Worm (Caenorhabditis elegans): ENCODE results near the gene W01B6.5.

Gene W01B6.5

ce11 chrIV:10072527-10072926, 3.5 kb upstream of the W01B6.5 start, which contains the start of gene W01B6.3:
W01B6.3 (minus strand) TSS chrIV:10072627.
- TF ChIP-seq klf-2 (GFP tag; conservative IDR thresholded peaks at IDR 0.05) (no peak), med-1 (GFP tag; optimal IDR thresholded peaks at IDR 0.05; ENCODE audit: insufficient read depth) (no peak), cog-1 (tag; optimal IDR thresholded peaks at IDR 0.05) (no peak), tab-1 (GFP tag; IDR thresholded peaks at IDR 0.05) (no peak), ztf-29 (GFP tag; IDR thresholded peaks at IDR 0.05) (no peak), ref-1 (GFP tag; conservative IDR thresholded peaks at IDR 0.05) (no peak), flt-1 (GFP tag; IDR thresholded peaks at IDR 0.05) (no peak), ztf-23 (GFP tag; IDR thresholded peaks at IDR 0.05) (no peak), T22C8.4 (GFP tag; IDR thresholded peaks at IDR 0.05) (no peak)

- TF ChIP-seq ztf-29 (GFP tag; IDR thresholded peaks at IDR 0.05): no peak
- TF ChIP-seq ref-1 (GFP tag; conservative IDR thresholded peaks at IDR 0.05): no peak
- TF ChIP-seq ztf-23 (GFP tag; IDR thresholded peaks at IDR 0.05): no peak
- TF ChIP-seq klf-2 (GFP tag; conservative IDR thresholded peaks at IDR 0.05): no peak
- no peak for TF ChIP-seq cog-1 (tag; optimal IDR thresholded peaks at IDR 0.05)
- TF ChIP-seq med-1 (GFP tag; optimal IDR thresholded peaks at IDR 0.05; ENCODE audit: insufficient read depth): no peak
- no peak for TF ChIP-seq tab-1 (GFP tag; IDR thresholded peaks at IDR 0.05)
- TF ChIP-seq flt-1 (GFP tag; IDR thresholded peaks at IDR 0.05): no peak
- no peak for TF ChIP-seq T22C8.4 (GFP tag; IDR thresholded peaks at IDR 0.05)
Observed at ce11 chrIV:10075034-10075510, 927 bp upstream of the W01B6.5 start, which contains the start of the genes ttbk-4 and W01B6.4. ttbk-4 (minus strand) TSS chrIV:10075134. W01B6.4 (plus strand) TSS chrIV:10075460.

- TF ChIP-seq T22C8.4 (GFP tag; IDR thresholded peaks at IDR 0.05) (no peak), ref-1 (GFP tag; conservative IDR thresholded peaks at IDR 0.05) (no peak), med-1 (GFP tag; optimal IDR thresholded peaks at IDR 0.05; ENCODE audit: insufficient read depth) (no peak), cog-1 (tag; optimal IDR thresholded peaks at IDR 0.05) (no peak), tab-1 (GFP tag; IDR thresholded peaks at IDR 0.05) (no peak), flt-1 (GFP tag; IDR thresholded peaks at IDR 0.05) (no peak), klf-2 (GFP tag; conservative IDR thresholded peaks at IDR 0.05) (no peak), ztf-29 (GFP tag; IDR thresholded peaks at IDR 0.05) (no peak), ztf-23 (GFP tag; IDR thresholded peaks at IDR 0.05) (no peak)
Observed at ce11 chrIV:10078003-10078402, 2.0 kb downstream of the W01B6.5 start.

ce11 chrIV:10080816-10081215, 4.8 kb downstream of the W01B6.5 start, which contains the start of gene W01B6.6:
W01B6.6 (plus strand) TSS chrIV:10081116.
- TF ChIP-seq klf-2 (GFP tag; conservative IDR thresholded peaks at IDR 0.05) (no peak), med-1 (GFP tag; optimal IDR thresholded peaks at IDR 0.05; ENCODE audit: insufficient read depth) (no peak), ztf-29 (GFP tag; IDR thresholded peaks at IDR 0.05) (no peak), tab-1 (GFP tag; IDR thresholded peaks at IDR 0.05) (no peak), flt-1 (GFP tag; IDR thresholded peaks at IDR 0.05) (no peak), cog-1 (tag; optimal IDR thresholded peaks at IDR 0.05) (no peak), ref-1 (GFP tag; conservative IDR thresholded peaks at IDR 0.05) (no peak), ztf-23 (GFP tag; IDR thresholded peaks at IDR 0.05) (no peak), T22C8.4 (GFP tag; IDR thresholded peaks at IDR 0.05) (no peak)

- TF ChIP-seq flt-1 (GFP tag; IDR thresholded peaks at IDR 0.05) (no peak), klf-2 (GFP tag; conservative IDR thresholded peaks at IDR 0.05) (no peak), med-1 (GFP tag; optimal IDR thresholded peaks at IDR 0.05; ENCODE audit: insufficient read depth) (no peak), ztf-29 (GFP tag; IDR thresholded peaks at IDR 0.05) (no peak), ref-1 (GFP tag; conservative IDR thresholded peaks at IDR 0.05) (no peak), cog-1 (tag; optimal IDR thresholded peaks at IDR 0.05) (no peak), tab-1 (GFP tag; IDR thresholded peaks at IDR 0.05) (no peak), ztf-23 (GFP tag; IDR thresholded peaks at IDR 0.05) (no peak), T22C8.4 (GFP tag; IDR thresholded peaks at IDR 0.05) (no peak)
Observed at ce11 chrIV:10084323-10084959, 8.4 kb downstream of the W01B6.5 start, which contains the start of gene W01B6.8. W01B6.8 (minus strand) TSS chrIV:10084373.

- TF ChIP-seq flt-1 (GFP tag; IDR thresholded peaks at IDR 0.05): peak; percentile 61; the same call in 1 of the 2 replicates
- TF ChIP-seq klf-2 (GFP tag; conservative IDR thresholded peaks at IDR 0.05): no peak
Observed at ce11 chrIV:10085401-10086187, 9.6 kb downstream of the W01B6.5 start, which contains the start of the genes col-2 and ndc-80. col-2 (minus strand) TSS chrIV:10085451. ndc-80 (plus strand) TSS chrIV:10086137.

- TF ChIP-seq klf-2 (GFP tag; conservative IDR thresholded peaks at IDR 0.05) (no peak), flt-1 (GFP tag; IDR thresholded peaks at IDR 0.05) (no peak), ref-1 (GFP tag; conservative IDR thresholded peaks at IDR 0.05) (no peak), T22C8.4 (GFP tag; IDR thresholded peaks at IDR 0.05) (no peak), tab-1 (GFP tag; IDR thresholded peaks at IDR 0.05) (no peak), ztf-23 (GFP tag; IDR thresholded peaks at IDR 0.05) (no peak), med-1 (GFP tag; optimal IDR thresholded peaks at IDR 0.05; ENCODE audit: insufficient read depth) (no peak), cog-1 (tag; optimal IDR thresholded peaks at IDR 0.05) (no peak), ztf-29 (GFP tag; IDR thresholded peaks at IDR 0.05) (no peak)
Observed at ce11 chrIV:10089777-10090176, 13.8 kb downstream of the W01B6.5 start, which contains the start of gene ttr-39. ttr-39 (minus strand) TSS chrIV:10089877.

ce11 chrIV:10090358-10090757, 14.4 kb downstream of the W01B6.5 start, which contains the start of gene ttbk-5:
ttbk-5 (plus strand) TSS chrIV:10090658.
- TF ChIP-seq flt-1 (GFP tag; IDR thresholded peaks at IDR 0.05) (no peak), T22C8.4 (GFP tag; IDR thresholded peaks at IDR 0.05) (no peak), ztf-29 (GFP tag; IDR thresholded peaks at IDR 0.05) (no peak), ref-1 (GFP tag; conservative IDR thresholded peaks at IDR 0.05) (no peak), med-1 (GFP tag; optimal IDR thresholded peaks at IDR 0.05; ENCODE audit: insufficient read depth) (no peak)

- TF ChIP-seq ztf-29 (GFP tag; IDR thresholded peaks at IDR 0.05) (no peak), ztf-23 (GFP tag; IDR thresholded peaks at IDR 0.05) (no peak), flt-1 (GFP tag; IDR thresholded peaks at IDR 0.05) (no peak), klf-2 (GFP tag; conservative IDR thresholded peaks at IDR 0.05) (no peak), tab-1 (GFP tag; IDR thresholded peaks at IDR 0.05) (no peak), ref-1 (GFP tag; conservative IDR thresholded peaks at IDR 0.05) (no peak), cog-1 (tag; optimal IDR thresholded peaks at IDR 0.05) (no peak), med-1 (GFP tag; optimal IDR thresholded peaks at IDR 0.05; ENCODE audit: insufficient read depth) (no peak), T22C8.4 (GFP tag; IDR thresholded peaks at IDR 0.05) (no peak)
Observed at ce11 chrIV:10095171-10095570, 19.2 kb downstream of the W01B6.5 start, which contains the start of the genes C04G2.5 and msp-36. C04G2.5 (minus strand) TSS chrIV:10095271. msp-36 (plus strand) TSS chrIV:10095433.

Data from whole organism, midembryonic.